Fruit fly (Drosophila melanogaster): ENCODE results near the gene CG42505.
A peak's percentile ranks its signal among the peaks of the same experiment; 100 is the strongest.

DNA sequence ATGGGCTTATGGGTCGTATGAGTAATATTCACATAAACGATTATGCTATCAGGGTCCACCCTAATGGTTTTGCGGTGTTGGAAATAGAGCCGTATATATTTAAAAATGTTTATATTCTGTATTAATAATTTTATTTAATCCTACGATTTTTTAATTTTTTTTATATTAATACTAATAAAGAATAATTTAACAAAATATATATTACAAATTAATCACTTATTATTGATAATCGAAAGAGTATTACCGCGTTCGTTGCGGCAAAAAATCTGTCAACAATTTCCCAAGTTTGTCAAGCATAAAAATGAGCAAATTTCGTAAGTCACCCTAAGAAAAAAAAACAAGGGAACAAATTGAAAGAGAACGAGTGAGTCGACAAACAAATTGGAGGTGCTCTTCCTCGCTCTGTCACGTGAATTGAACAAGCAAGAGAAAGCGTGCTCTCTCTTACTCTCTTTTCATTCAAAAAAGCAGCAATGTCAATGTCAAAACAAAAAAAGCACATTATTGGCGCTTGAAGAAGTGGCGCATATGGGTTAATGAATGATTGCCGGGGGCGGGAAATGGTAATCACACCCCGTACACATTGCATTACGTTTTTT, 48.9 kb upstream of the CG42505 start:
- TF ChIP-seq Hr3 (GFP tag; optimal IDR thresholded peaks at IDR 0.05) (no peak), CG4854 (GFP tag; optimal IDR thresholded peaks at IDR 0.05) (no peak), CG15269 (tag; optimal IDR thresholded peaks at IDR 0.05) (peak; percentile 14), ftz-f1 (GFP tag; optimal IDR thresholded peaks at IDR 0.05) (no peak), Abd-B (GFP tag; optimal IDR thresholded peaks at IDR 0.05) (peak; percentile 7), usp (GFP tag; optimal IDR thresholded peaks at IDR 0.05) (no peak), CG6254 (GFP tag; optimal IDR thresholded peaks at IDR 0.05) (no peak), CG10431 (GFP tag; optimal IDR thresholded peaks at IDR 0.05) (no peak), CG17361 (GFP tag; IDR thresholded peaks at IDR 0.05) (no peak), D (optimal IDR thresholded peaks at IDR 0.05) (no peak), D (GFP tag; optimal IDR thresholded peaks at IDR 0.05) (no peak), en (GFP tag; optimal IDR thresholded peaks at IDR 0.05) (no peak), Atf3 (GFP tag; optimal IDR thresholded peaks at IDR 0.05) (no peak), BtbVII (GFP tag; optimal IDR thresholded peaks at IDR 0.05) (no peak)

Data from whole organism, embryonic.